Worm (Caenorhabditis elegans) whole organism, late embryonic: ENCODE measurements around the gene fipr-15.

ENCODE experiments used
- F13H6.1 ChIP-seq: sonication (generic microtip); optimal IDR thresholded peaks from 2 replicates; lab custom pipeline; 2016; ENCODE audit warnings: missing genetic modification characterization, missing compliant biosample characterization
- ahr-1 ChIP-seq: sonication (generic microtip); optimal IDR thresholded peaks from 2 replicates; lab custom pipeline; 2016; ENCODE audit warnings: missing genetic modification characterization, missing compliant biosample characterization
- ceh-22 ChIP-seq: sonication (generic microtip); optimal IDR thresholded peaks from 2 replicates; lab custom pipeline; 2017; ENCODE audit warnings: missing biosample characterization, missing genetic modification characterization
- madf-2 ChIP-seq: sonication (generic microtip); optimal IDR thresholded peaks from 2 replicates; lab custom pipeline; 2017; ENCODE audit warnings: missing genetic modification characterization, missing compliant biosample characterization
- nfya-1 ChIP-seq: sonication (generic microtip); optimal IDR thresholded peaks from 2 replicates; lab custom pipeline; 2017; ENCODE audit warnings: missing genetic modification characterization, mild to moderate bottlenecking, missing compliant biosample characterization, antibody characterized with exemption, moderate library complexity
- pha-4 ChIP-seq: fragments of 150-350 bp; optimal IDR thresholded peaks from 2 replicates; lab custom pipeline; 2018; ENCODE audit warnings: missing biosample characterization, missing genetic modification reagents, missing genetic modification characterization
- tbx-2 ChIP-seq: sonication (generic microtip); optimal IDR thresholded peaks from 2 replicates; lab custom pipeline; 2016; ENCODE audit warnings: missing genetic modification characterization, missing compliant biosample characterization

DNA sequence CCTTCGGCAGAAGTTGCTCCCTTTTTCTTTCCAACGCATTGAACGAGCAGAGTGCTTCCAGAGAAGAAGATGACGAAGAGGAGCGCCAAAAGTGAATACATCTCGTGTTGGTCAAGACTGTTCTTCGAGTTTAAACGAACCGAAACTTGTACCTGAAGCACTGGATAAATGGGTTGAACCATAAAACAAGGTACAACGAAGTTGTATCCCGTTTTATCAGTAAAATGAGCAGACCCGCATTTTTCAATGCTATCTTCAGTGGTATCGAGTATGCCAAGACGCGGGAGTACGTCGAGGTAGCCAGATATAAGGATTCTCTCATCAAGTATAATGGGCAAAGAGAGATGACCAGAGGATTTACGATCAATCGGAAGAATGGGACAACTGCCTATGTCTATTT is 6.9 kb downstream of the fipr-15 start, which contains the start of gene F13E9.16:
- TF ChIP-seq nfya-1 (tag; lab: Kevin White, UChicago): no peak
- no peak for TF ChIP-seq F13H6.1 (tag; lab: Kevin White, UChicago)
- TF ChIP-seq pha-4: no peak
- no peak for TF ChIP-seq ceh-22
- no peak for TF ChIP-seq tbx-2 (tag; lab: Kevin White, UChicago)
- no peak for TF ChIP-seq madf-2 (tag; lab: Kevin White, UChicago)
- no peak for TF ChIP-seq ahr-1 (tag; lab: Kevin White, UChicago)
